Fruit fly (Drosophila melanogaster): ENCODE measurements around the gene CG15172.

CG15172 gene

dm6 chr2L:19027246-19027886, 5.1 kb downstream of the CG15172 start, which contains the start of gene Sidpn (continued):
- TF ChIP-seq scrt (GFP tag; optimal IDR thresholded peaks at IDR 0.05) = peak; percentile 40
- no peak for TF ChIP-seq CG43689 (GFP tag; IDR thresholded peaks at IDR 0.05)
- TF ChIP-seq CG13287 (GFP tag; IDR thresholded peaks at IDR 0.05; ENCODE audit: partially characterized antibody) = peak; percentile 9; the same call in 1 of the 2 replicates
- no peak for TF ChIP-seq Opbp (GFP tag; IDR thresholded peaks at IDR 0.05; ENCODE audit: partially characterized antibody)
- TF ChIP-seq Deaf1 (tag; optimal IDR thresholded peaks at IDR 0.05) = peak; percentile 95
- no peak for TF ChIP-seq inv (GFP tag; IDR thresholded peaks at IDR 0.05; ENCODE audit: partially characterized antibody)
- peak; percentile 19 for TF ChIP-seq CG13894 (tag; optimal IDR thresholded peaks at IDR 0.05)
- 0 out of 2 replicates have a peak, but pooled peaks have one; percentile 16 for TF ChIP-seq ranshi (GFP tag; IDR thresholded peaks at IDR 0.05)
- TF ChIP-seq CG10321 (GFP tag; IDR thresholded peaks at IDR 0.05) = no peak
- TF ChIP-seq tup (GFP tag; optimal IDR thresholded peaks at IDR 0.05) = no peak
- TF ChIP-seq H15 (GFP tag; IDR thresholded peaks at IDR 0.05) = no peak
- peak; percentile 18; the same call in 1 of the 2 replicates for TF ChIP-seq CG11247 (GFP tag; IDR thresholded peaks at IDR 0.05)
- no peak for TF ChIP-seq maf-S (GFP tag; optimal IDR thresholded peaks at IDR 0.05)
- no peak for TF ChIP-seq CG9437 (GFP tag; optimal IDR thresholded peaks at IDR 0.05)
- no peak for TF ChIP-seq Atf3 (GFP tag; optimal IDR thresholded peaks at IDR 0.05)
- TF ChIP-seq sqz (GFP tag; optimal IDR thresholded peaks at IDR 0.05) = no peak
- no peak for TF ChIP-seq CG12942 (GFP tag; optimal IDR thresholded peaks at IDR 0.05)
- no peak for TF ChIP-seq hb (GFP tag; IDR thresholded peaks at IDR 0.05; ENCODE audit: partially characterized antibody)
- no peak for TF ChIP-seq CG42726 (GFP tag; IDR thresholded peaks at IDR 0.05; ENCODE audit: partially characterized antibody)
- no peak for TF ChIP-seq wdn (GFP tag; IDR thresholded peaks at IDR 0.05)
- TF ChIP-seq onecut (GFP tag; IDR thresholded peaks at IDR 0.05) = no peak
- TF ChIP-seq cg (GFP tag; optimal IDR thresholded peaks at IDR 0.05) = peak; percentile 3
- peak; percentile 77; the same call in 1 of the 2 replicates for TF ChIP-seq Adf1 (GFP tag; IDR thresholded peaks at IDR 0.05)
- TF ChIP-seq CG33557 (GFP tag; optimal IDR thresholded peaks at IDR 0.05) = no peak
- peak; percentile 60 for TF ChIP-seq CG8478 (optimal IDR thresholded peaks at IDR 0.05)
- no peak for TF ChIP-seq eve (GFP tag; optimal IDR thresholded peaks at IDR 0.05)
- TF ChIP-seq zf30C (GFP tag; optimal IDR thresholded peaks at IDR 0.05) = no peak
- no peak for TF ChIP-seq CG10979 (tag; optimal IDR thresholded peaks at IDR 0.05)
- TF ChIP-seq CG8388 (GFP tag; optimal IDR thresholded peaks at IDR 0.05) = no peak
- TF ChIP-seq ato (GFP tag; IDR thresholded peaks at IDR 0.05; ENCODE audit: partially characterized antibody) = no peak
- no peak for TF ChIP-seq Gug (GFP tag; IDR thresholded peaks at IDR 0.05)
- no peak for TF ChIP-seq pfk (GFP tag; optimal IDR thresholded peaks at IDR 0.05)
- peak; percentile 48; the same call in 1 of the 2 replicates for TF ChIP-seq CG4360 (GFP tag; IDR thresholded peaks at IDR 0.05)
- TF ChIP-seq da (GFP tag; optimal IDR thresholded peaks at IDR 0.05) = no peak
- TF ChIP-seq croc (GFP tag; conservative IDR thresholded peaks at IDR 0.05) = no peak
- TF ChIP-seq Hsf (GFP tag; optimal IDR thresholded peaks at IDR 0.05) = no peak
- TF ChIP-seq sim (GFP tag; IDR thresholded peaks at IDR 0.05) = no peak
- TF ChIP-seq crol (GFP tag; IDR thresholded peaks at IDR 0.05) = peak; percentile 63

dm6 chr2L:19033288-19033687, 11.1 kb downstream of the CG15172 start, which contains the start of gene hook:
Gene hook, minus strand, starts transcription at chr2L:19033498.
- TF ChIP-seq scrt (GFP tag; optimal IDR thresholded peaks at IDR 0.05) (peak; percentile 40), CG2116 (GFP tag; optimal IDR thresholded peaks at IDR 0.05) (peak; percentile 60), Opbp (GFP tag; IDR thresholded peaks at IDR 0.05; ENCODE audit: partially characterized antibody) (peak; percentile 73; the same call in 2 of the 3 replicates), CG10274 (GFP tag; optimal IDR thresholded peaks at IDR 0.05) (no peak), Sry-δ (GFP tag; optimal IDR thresholded peaks at IDR 0.05) (peak; percentile 61), CG42726 (GFP tag; IDR thresholded peaks at IDR 0.05; ENCODE audit: partially characterized antibody) (peak; percentile 55; the same call in 1 of the 2 replicates), Meics (GFP tag; optimal IDR thresholded peaks at IDR 0.05) (no peak), CG13287 (GFP tag; IDR thresholded peaks at IDR 0.05; ENCODE audit: partially characterized antibody) (peak; percentile 81), nmo (GFP tag; optimal IDR thresholded peaks at IDR 0.05) (peak; percentile 8), CG14860 (GFP tag; IDR thresholded peaks at IDR 0.05; ENCODE audit: partially characterized antibody) (peak; percentile 63), Chrac-16 (GFP tag; optimal IDR thresholded peaks at IDR 0.05) (no peak), inv (GFP tag; IDR thresholded peaks at IDR 0.05; ENCODE audit: partially characterized antibody) (peak; percentile 67), Dll (GFP tag; IDR thresholded peaks at IDR 0.05; ENCODE audit: partially characterized antibody) (peak; percentile 85), Med (GFP tag) (peak; percentile 40), shn (GFP tag; optimal IDR thresholded peaks at IDR 0.05) (no peak), CG2712 (tag; optimal IDR thresholded peaks at IDR 0.05) (peak; percentile 24), HLH4C (GFP tag; IDR thresholded peaks at IDR 0.05; ENCODE audit: partially characterized antibody) (peak; percentile 71)
